Fruit fly (Drosophila melanogaster) whole organism, wandering third instar larva: Measurements from ENCODE around the gene Rala.

Source experiments
- Abd-B ChIP-seq: fragments of >200 bp; optimal IDR thresholded peaks from 2 replicates; lab custom pipeline; 2017; ENCODE audit warnings: missing biosample characterization, missing genetic modification characterization
- CG32264 ChIP-seq: fragments of 200-800 bp; sonication (Bioruptor generic); optimal IDR thresholded peaks from 2 replicates; lab custom pipeline; 2016; ENCODE audit warnings: missing biosample characterization, missing genetic modification characterization
- CG9705 ChIP-seq: fragments of 200-800 bp; sonication (Bioruptor generic); optimal IDR thresholded peaks from 2 replicates; lab custom pipeline; 2018; ENCODE audit warnings: missing biosample characterization, mild to moderate bottlenecking, missing genetic modification characterization
- CrebA ChIP-seq: fragments of 200-800 bp; sonication (Bioruptor generic); optimal IDR thresholded peaks from 2 replicates; lab custom pipeline; 2016; ENCODE audit warnings: missing biosample characterization, mild to moderate bottlenecking, missing genetic modification characterization, borderline replicate concordance
- Dfd ChIP-seq: fragments of >200 bp; optimal IDR thresholded peaks from 2 replicates; lab custom pipeline; 2017; ENCODE audit warnings: missing biosample characterization, missing genetic modification characterization
- Dif ChIP-seq: fragments of 200-275, 200-300 bp; sonication (Bioruptor generic); optimal IDR thresholded peaks from 2 replicates; lab custom pipeline; 2018; ENCODE audit warnings: missing biosample characterization, missing genetic modification characterization; ENCODE audit not compliant: partially characterized antibody
- GATAd ChIP-seq: sonication (Bioruptor generic); optimal IDR thresholded peaks from 2 replicates; lab custom pipeline; 2016; ENCODE audit warnings: missing biosample characterization, missing genetic modification characterization
- HLH106 ChIP-seq: fragments of 200-800 bp; optimal IDR thresholded peaks from 3 replicates; lab custom pipeline; 2019; ENCODE audit warnings: missing biosample characterization, mild to moderate bottlenecking, missing genetic modification characterization, moderate library complexity
- Hnf4 ChIP-seq: fragments of 200-800 bp; sonication (Bioruptor generic); optimal IDR thresholded peaks from 2 replicates; lab custom pipeline; 2016; ENCODE audit warnings: missing biosample characterization, mild to moderate bottlenecking, missing genetic modification characterization
- Hr78 ChIP-seq: fragments of >200 bp; optimal IDR thresholded peaks from 2 replicates; lab custom pipeline; 2017; ENCODE audit warnings: missing biosample characterization, missing genetic modification characterization
- Hr83 ChIP-seq: fragments of 200-300 bp; sonication (Bioruptor generic); optimal IDR thresholded peaks from 2 replicates; lab custom pipeline; 2016; ENCODE audit warnings: missing biosample characterization, mild to moderate bottlenecking, missing genetic modification characterization, moderate library complexity; ENCODE audit not compliant: poor library complexity, severe bottlenecking
- Jra ChIP-seq: sonication (Bioruptor generic); optimal IDR thresholded peaks from 2 replicates; lab custom pipeline; 2016; ENCODE audit warnings: missing biosample characterization, missing genetic modification characterization
- Mio ChIP-seq: sonication (Bioruptor generic); optimal IDR thresholded peaks from 2 replicates; lab custom pipeline; 2016; ENCODE audit warnings: missing biosample characterization, missing genetic modification characterization
- Myc ChIP-seq: fragments of >200 bp; optimal IDR thresholded peaks from 2 replicates; lab custom pipeline; 2017
- N ChIP-seq: fragments of >200 bp; optimal IDR thresholded peaks from 2 replicates; lab custom pipeline; 2018; ENCODE audit warnings: missing biosample characterization, missing external identifiers, missing genetic modification characterization
- OdsH ChIP-seq: fragments of 200-800 bp; sonication (Bioruptor generic); optimal IDR thresholded peaks from 2 replicates; lab custom pipeline; 2016; ENCODE audit warnings: missing biosample characterization, mild to moderate bottlenecking, missing genetic modification characterization
- Rel ChIP-seq, 2 experiments: fragments of 200-800 bp; sonication (Bioruptor generic) in 1 of 2; optimal IDR thresholded peaks; 2 replicates in 1 of 2; 3 replicates in 1 of 2; lab custom pipeline; 2016 to 2019; ENCODE audit warnings: mild to moderate bottlenecking in 2 of 2, missing biosample characterization in 2 of 2, missing genetic modification characterization in 2 of 2, moderate library complexity in 1 of 2
- Sp1 ChIP-seq: fragments of 200-800 bp; sonication (Bioruptor generic); optimal IDR thresholded peaks from 3 replicates; lab custom pipeline; 2019; ENCODE audit warnings: missing biosample characterization, mild to moderate bottlenecking, missing genetic modification characterization, moderate library complexity
- Vsx2 ChIP-seq: fragments of 200-300, 225-300 bp; sonication (Bioruptor generic); optimal IDR thresholded peaks from 2 replicates; lab custom pipeline; 2018; ENCODE audit warnings: missing biosample characterization, missing genetic modification characterization; ENCODE audit not compliant: partially characterized antibody
- br ChIP-seq: fragments of 200-800 bp; sonication (Bioruptor generic); optimal IDR thresholded peaks from 2 replicates; lab custom pipeline; 2016; ENCODE audit warnings: missing biosample characterization, missing genetic modification characterization
- brk ChIP-seq: fragments of 200-800 bp; sonication (Bioruptor generic); optimal IDR thresholded peaks from 2 replicates; lab custom pipeline; 2016; ENCODE audit warnings: missing biosample characterization, mild to moderate bottlenecking, missing genetic modification characterization
- dl ChIP-seq, 2 experiments: fragments of 175-275, 200-275 bp in 1 of 2; fragments of 200-275 bp in 1 of 2; sonication (Bioruptor generic); optimal IDR thresholded peaks; lab custom pipeline; 2018; ENCODE audit warnings: mild to moderate bottlenecking in 2 of 2, missing biosample characterization in 2 of 2, missing genetic modification characterization in 2 of 2, moderate library complexity in 2 of 2; ENCODE audit not compliant: partially characterized antibody in 2 of 2, insufficient read depth in 1 of 2
- dmrt93B ChIP-seq: fragments of 200-800 bp; sonication (Bioruptor generic); optimal IDR thresholded peaks from 2 replicates; lab custom pipeline; 2018; ENCODE audit warnings: missing biosample characterization, mild to moderate bottlenecking, missing genetic modification characterization
- dsf ChIP-seq: sonication (Bioruptor generic); optimal IDR thresholded peaks from 2 replicates; lab custom pipeline; 2016; ENCODE audit warnings: missing biosample characterization, missing genetic modification characterization, borderline replicate concordance
- ey ChIP-seq: fragments of 200-800 bp; sonication (Bioruptor generic); optimal IDR thresholded peaks from 2 replicates; lab custom pipeline; 2016; ENCODE audit warnings: missing biosample characterization, missing genetic modification characterization
- foxo ChIP-seq, 2 experiments: fragments of 200-800 bp; sonication (Bioruptor generic); optimal IDR thresholded peaks; 2 replicates in 1 of 2; 3 replicates in 1 of 2; lab custom pipeline; 2016 to 2017; ENCODE audit warnings: missing biosample characterization in 2 of 2, missing genetic modification characterization in 2 of 2
- fru ChIP-seq: fragments of 200-800 bp; sonication (Bioruptor generic); optimal IDR thresholded peaks from 3 replicates; lab custom pipeline; 2016; ENCODE audit warnings: missing biosample characterization, mild to moderate bottlenecking, missing genetic modification characterization
- h ChIP-seq: fragments of 200-800 bp; sonication (Bioruptor generic); optimal IDR thresholded peaks from 3 replicates; lab custom pipeline; 2016; ENCODE audit warnings: missing biosample characterization, mild to moderate bottlenecking, missing genetic modification characterization
- jim ChIP-seq: fragments of 175-275, 200-325 bp; sonication (Bioruptor generic); optimal IDR thresholded peaks from 2 replicates; lab custom pipeline; 2016; ENCODE audit warnings: missing biosample characterization, mild to moderate bottlenecking, missing genetic modification characterization
- lola ChIP-seq: fragments of >200 bp; optimal IDR thresholded peaks from 2 replicates; lab custom pipeline; 2017; ENCODE audit warnings: missing biosample characterization, missing genetic modification characterization
- pan ChIP-seq: fragments of >200 bp; optimal IDR thresholded peaks from 2 replicates; lab custom pipeline; 2017
- psq ChIP-seq: fragments of 200-800 bp; sonication (Bioruptor generic); optimal IDR thresholded peaks from 3 replicates; lab custom pipeline; 2017; ENCODE audit warnings: missing biosample characterization, mild to moderate bottlenecking, missing genetic modification characterization, moderate library complexity
- rgr ChIP-seq: fragments of 200-800 bp; sonication (Bioruptor generic); optimal IDR thresholded peaks from 3 replicates; lab custom pipeline; 2016; ENCODE audit warnings: missing biosample characterization, mild to moderate bottlenecking, missing genetic modification characterization
- sage ChIP-seq: fragments of 200-800 bp; sonication (Bioruptor generic); optimal IDR thresholded peaks from 2 replicates; lab custom pipeline; 2016; ENCODE audit warnings: missing biosample characterization, mild to moderate bottlenecking, missing genetic modification characterization
- sv ChIP-seq: fragments of 200-800 bp; sonication (Bioruptor generic); optimal IDR thresholded peaks from 3 replicates; lab custom pipeline; 2016; ENCODE audit warnings: missing biosample characterization, missing genetic modification characterization
- tai ChIP-seq: sonication (Bioruptor generic); optimal IDR thresholded peaks from 2 replicates; lab custom pipeline; 2016; ENCODE audit warnings: missing biosample characterization, missing genetic modification characterization
- usp ChIP-seq: fragments of >200 bp; optimal IDR thresholded peaks from 2 replicates; lab custom pipeline; 2017; ENCODE audit warnings: missing biosample characterization, missing genetic modification characterization
- woc ChIP-seq: sonication (Bioruptor generic); optimal IDR thresholded peaks from 2 replicates; lab custom pipeline; 2016; ENCODE audit warnings: missing biosample characterization, mild to moderate bottlenecking, missing genetic modification characterization

Gene Rala

dm6 chrX:3679921-3680702 is 39.3 kb downstream of the Rala start:
- peak; percentile 9 for TF ChIP-seq sage
- no peak for TF ChIP-seq tai (GFP tag; lab: Kevin White, UChicago)
- peak; percentile 39 for TF ChIP-seq OdsH (GFP tag; lab: Kevin White, UChicago)
- peak; percentile 69 for TF ChIP-seq Dif (GFP tag; lab: Kevin White, UChicago)
- no peak for TF ChIP-seq N (GFP tag; lab: Kevin White, UChicago)
- TF ChIP-seq pan: no peak
- peak; percentile 86 for TF ChIP-seq psq (GFP tag; lab: Kevin White, UChicago)
- TF ChIP-seq Vsx2 (GFP tag; lab: Kevin White, UChicago): peak; percentile 72
- peak; percentile 40 for TF ChIP-seq jim (GFP tag; lab: Kevin White, UChicago)
- peak; percentile 43 for TF ChIP-seq h
- peak; percentile 45 for TF ChIP-seq HLH106 (tag; lab: Kevin White, UChicago)
- TF ChIP-seq Myc (lab: Kevin White, UChicago): no peak
- TF ChIP-seq Sp1 (GFP tag; lab: Kevin White, UChicago): peak; percentile 61
- no peak for TF ChIP-seq ey
- TF ChIP-seq foxo (GFP tag; optimal IDR thresholded peaks at IDR 0.05; lab: Kevin White, UChicago): peak in 1 of 2 experiments; percentile 37
- TF ChIP-seq dmrt93B (GFP tag; lab: Kevin White, UChicago): peak; percentile 8
- TF ChIP-seq lola (GFP tag; lab: Kevin White, UChicago): no peak
- peak; percentile 33 for TF ChIP-seq CG32264 (GFP tag; lab: Kevin White, UChicago)
- peak; percentile 89 for TF ChIP-seq CrebA
- no peak for TF ChIP-seq dsf (GFP tag; lab: Kevin White, UChicago)
- TF ChIP-seq usp: no peak
- peak; percentile 52 for TF ChIP-seq fru (GFP tag; lab: Kevin White, UChicago)
- peak; percentile 74 for TF ChIP-seq Rel (GFP tag; optimal IDR thresholded peaks at IDR 0.05; lab: Kevin White, UChicago)
- peak; percentile 44 for TF ChIP-seq Rel (tag; optimal IDR thresholded peaks at IDR 0.05; lab: Kevin White, UChicago)
- TF ChIP-seq woc: peak; percentile 37
- no peak for TF ChIP-seq br (GFP tag; lab: Kevin White, UChicago)
- peak; percentile 23 for TF ChIP-seq brk
- peak; percentile 0 for TF ChIP-seq Jra (GFP tag; lab: Kevin White, UChicago)
- TF ChIP-seq rgr (GFP tag; lab: Kevin White, UChicago): peak; percentile 27
- TF ChIP-seq Abd-B (GFP tag; lab: Kevin White, UChicago): no peak
- TF ChIP-seq Hr78: no peak
- peak; percentile 48 to 77 for TF ChIP-seq dl (GFP tag; optimal IDR thresholded peaks at IDR 0.05; lab: Kevin White, UChicago; ENCODE audit: insufficient read depth in 1 of 2, partially characterized antibody in 2 of 2)
- no peak for TF ChIP-seq CG9705
- no peak for TF ChIP-seq Hr83
- TF ChIP-seq GATAd (GFP tag; lab: Kevin White, UChicago): no peak
- TF ChIP-seq, all 38 proteins: peak for 20

- TF ChIP-seq jim (GFP tag; lab: Kevin White, UChicago): no peak
- peak; percentile 95 for TF ChIP-seq dmrt93B (GFP tag; lab: Kevin White, UChicago)
- TF ChIP-seq h: peak; percentile 55
- TF ChIP-seq Jra (GFP tag; lab: Kevin White, UChicago): no peak
- no peak for TF ChIP-seq lola (GFP tag; lab: Kevin White, UChicago)
- peak; percentile 72 for TF ChIP-seq rgr (GFP tag; lab: Kevin White, UChicago)
- no peak for TF ChIP-seq sage
- TF ChIP-seq N (GFP tag; lab: Kevin White, UChicago): no peak
- TF ChIP-seq ey: peak; percentile 55
- no peak for TF ChIP-seq Mio (GFP tag; lab: Kevin White, UChicago)
- peak; percentile 10 for TF ChIP-seq Dfd (GFP tag; lab: Kevin White, UChicago)
- TF ChIP-seq Myc (lab: Kevin White, UChicago): no peak
- TF ChIP-seq sv: peak; percentile 13
- TF ChIP-seq fru (GFP tag; lab: Kevin White, UChicago): peak; percentile 79
- peak; percentile 92 for TF ChIP-seq Sp1 (GFP tag; lab: Kevin White, UChicago)
- TF ChIP-seq usp: no peak
- no peak for TF ChIP-seq Vsx2 (GFP tag; lab: Kevin White, UChicago)
- peak; percentile 71 for TF ChIP-seq OdsH (GFP tag; lab: Kevin White, UChicago)
- peak; percentile 87 to 90 for TF ChIP-seq dl (GFP tag; optimal IDR thresholded peaks at IDR 0.05; lab: Kevin White, UChicago; ENCODE audit: insufficient read depth in 1 of 2, partially characterized antibody in 2 of 2)
- no peak for TF ChIP-seq tai (GFP tag; lab: Kevin White, UChicago)
- TF ChIP-seq foxo (GFP tag; optimal IDR thresholded peaks at IDR 0.05; lab: Kevin White, UChicago): peak in 1 of 2 experiments; percentile 82
- no peak for TF ChIP-seq Hr83
- TF ChIP-seq Hnf4 (GFP tag; lab: Kevin White, UChicago): no peak
- TF ChIP-seq woc: peak; percentile 5
- peak; percentile 7 for TF ChIP-seq brk
- TF ChIP-seq CG32264 (GFP tag; lab: Kevin White, UChicago): no peak
- peak; percentile 91 for TF ChIP-seq HLH106 (tag; lab: Kevin White, UChicago)
- no peak for TF ChIP-seq GATAd (GFP tag; lab: Kevin White, UChicago)
- TF ChIP-seq br (GFP tag; lab: Kevin White, UChicago): peak; percentile 34
- TF ChIP-seq Abd-B (GFP tag; lab: Kevin White, UChicago): no peak
- no peak for TF ChIP-seq Hr78
- TF ChIP-seq psq (GFP tag; lab: Kevin White, UChicago): peak; percentile 94
- TF ChIP-seq CrebA: no peak
- TF ChIP-seq Dif (GFP tag; lab: Kevin White, UChicago): peak; percentile 92
- TF ChIP-seq dsf (GFP tag; lab: Kevin White, UChicago): no peak
- TF ChIP-seq CG9705: peak; percentile 30
- peak; percentile 29 for TF ChIP-seq Rel (GFP tag; optimal IDR thresholded peaks at IDR 0.05; lab: Kevin White, UChicago)
- TF ChIP-seq Rel (tag; optimal IDR thresholded peaks at IDR 0.05; lab: Kevin White, UChicago): peak; percentile 42
- no peak for TF ChIP-seq pan
Observed at dm6 chrX:3677847-3678411, 41.5 kb downstream of the Rala start.
